Worm (Caenorhabditis elegans) whole organism, L3 larva: ENCODE results near the gene E04F6.15.

ENCODE experiments used
- R02D3.7 ChIP-seq: fragments of 150-350 bp; optimal IDR thresholded peaks from 2 replicates; lab custom pipeline; 2014; ENCODE audit warnings: missing biosample characterization, missing genetic modification characterization
- ZK546.5 ChIP-seq: sonication (generic microtip); optimal IDR thresholded peaks from 2 replicates; lab custom pipeline; 2017; ENCODE audit warnings: missing biosample characterization, missing genetic modification characterization
- ama-1 ChIP-seq: fragments of 150-350 bp; optimal IDR thresholded peaks from 2 replicates; lab custom pipeline; 2018
- ceh-16 ChIP-seq: sonication (generic microtip); optimal IDR thresholded peaks from 2 replicates; lab custom pipeline; 2017; ENCODE audit warnings: missing biosample characterization, missing genetic modification characterization
- ceh-82 ChIP-seq: fragments of 150-350 bp; optimal IDR thresholded peaks from 2 replicates; lab custom pipeline; 2014; ENCODE audit warnings: missing biosample characterization, missing genetic modification characterization
- egl-27 ChIP-seq: sonication (generic microtip); optimal IDR thresholded peaks from 4 replicates; lab custom pipeline; 2017; ENCODE audit warnings: missing biosample characterization, missing genetic modification reagents, missing genetic modification characterization
- elt-1 ChIP-seq: fragments of 150-350 bp; optimal IDR thresholded peaks from 2 replicates; lab custom pipeline; 2014; ENCODE audit warnings: missing biosample characterization, missing genetic modification characterization
- elt-2 ChIP-seq: sonication (generic microtip); optimal IDR thresholded peaks from 2 replicates; lab custom pipeline; 2016; ENCODE audit warnings: missing genetic modification reagents, mild to moderate bottlenecking, missing genetic modification characterization, missing compliant biosample characterization
- elt-3 ChIP-seq, 3 experiments: fragments of 150-350 bp in 1 of 3; sonication (generic microtip) in 2 of 3; optimal IDR thresholded peaks; 2 replicates in 2 of 3; 4 replicates in 1 of 3; lab custom pipeline; 2014 to 2017; ENCODE audit warnings: missing biosample characterization in 3 of 3, missing genetic modification characterization in 3 of 3
- eor-1 ChIP-seq, 2 experiments: fragments of 150-350 bp; optimal IDR thresholded peaks; 2 replicates each; lab custom pipeline; 2014 to 2018; ENCODE audit warnings: missing biosample characterization in 2 of 2, missing genetic modification characterization in 2 of 2
- fkh-10 ChIP-seq: sonication (generic microtip); optimal IDR thresholded peaks from 2 replicates; lab custom pipeline; 2017; ENCODE audit warnings: missing biosample characterization, missing genetic modification reagents, missing genetic modification characterization
- fkh-2 ChIP-seq: fragments of 150-350 bp; optimal IDR thresholded peaks from 2 replicates; lab custom pipeline; 2014; ENCODE audit warnings: missing biosample characterization, missing genetic modification reagents, missing genetic modification characterization
- fos-1 ChIP-seq: fragments of 150-350 bp; optimal IDR thresholded peaks from 2 replicates; lab custom pipeline; 2014; ENCODE audit warnings: missing biosample characterization, missing genetic modification characterization
- lin-15B ChIP-seq: fragments of 150-350 bp; optimal IDR thresholded peaks from 2 replicates; lab custom pipeline; 2014; ENCODE audit warnings: missing biosample characterization, missing genetic modification characterization
- lin-39 ChIP-seq: fragments of 150-350 bp; optimal IDR thresholded peaks from 2 replicates; lab custom pipeline; 2018; ENCODE audit warnings: missing biosample characterization, missing genetic modification reagents, missing genetic modification characterization
- lsy-12 ChIP-seq: sonication (generic microtip); optimal IDR thresholded peaks from 2 replicates; lab custom pipeline; 2016; ENCODE audit warnings: mild to moderate bottlenecking, missing genetic modification characterization, missing compliant biosample characterization
- mdl-1 ChIP-seq: fragments of 150-350 bp; optimal IDR thresholded peaks from 2 replicates; lab custom pipeline; 2014; ENCODE audit warnings: missing biosample characterization, missing genetic modification characterization
- nfya-1 ChIP-seq: sonication (generic microtip); optimal IDR thresholded peaks from 2 replicates; lab custom pipeline; 2017; ENCODE audit warnings: missing genetic modification characterization, mild to moderate bottlenecking, missing compliant biosample characterization, antibody characterized with exemption, moderate library complexity; ENCODE audit not compliant: insufficient read depth
- nhr-11 ChIP-seq: fragments of 150-350 bp; optimal IDR thresholded peaks from 2 replicates; lab custom pipeline; 2014; ENCODE audit warnings: missing biosample characterization, missing genetic modification characterization
- nhr-12 ChIP-seq: fragments of 150-350 bp; optimal IDR thresholded peaks from 2 replicates; lab custom pipeline; 2014; ENCODE audit warnings: missing biosample characterization, missing genetic modification characterization
- nhr-23 ChIP-seq: fragments of 150-350 bp; optimal IDR thresholded peaks from 2 replicates; lab custom pipeline; 2014; ENCODE audit warnings: missing biosample characterization, missing genetic modification reagents, missing genetic modification characterization
- nhr-25 ChIP-seq: sonication (generic microtip); optimal IDR thresholded peaks from 2 replicates; lab custom pipeline; 2017; ENCODE audit warnings: missing biosample characterization, missing genetic modification characterization
- nhr-28 ChIP-seq: fragments of 150-350 bp; optimal IDR thresholded peaks from 2 replicates; lab custom pipeline; 2014; ENCODE audit warnings: missing biosample characterization, missing genetic modification characterization
- nhr-43 ChIP-seq: sonication (generic microtip); optimal IDR thresholded peaks from 2 replicates; lab custom pipeline; 2016; ENCODE audit warnings: mild to moderate bottlenecking, missing genetic modification characterization, missing compliant biosample characterization; ENCODE audit not compliant: poor library complexity, severe bottlenecking
- nhr-77 ChIP-seq: fragments of 150-350 bp; optimal IDR thresholded peaks from 2 replicates; lab custom pipeline; 2014; ENCODE audit warnings: missing biosample characterization, missing genetic modification characterization
- pha-4 ChIP-seq: fragments of 150-350 bp; optimal IDR thresholded peaks from 2 replicates; lab custom pipeline; 2014; ENCODE audit warnings: missing biosample characterization, missing genetic modification reagents, missing genetic modification characterization
- pqm-1 ChIP-seq: fragments of 150-350 bp; optimal IDR thresholded peaks from 2 replicates; lab custom pipeline; 2017; ENCODE audit warnings: missing biosample characterization, missing genetic modification characterization, inconsistent platforms
- sea-2 ChIP-seq: fragments of 150-350 bp; sonication (generic microtip); optimal IDR thresholded peaks from 4 replicates; lab custom pipeline; 2014; ENCODE audit warnings: missing biosample characterization, missing genetic modification reagents, missing genetic modification characterization
- snpc-4 ChIP-seq: fragments of 150-350 bp; optimal IDR thresholded peaks from 2 replicates; lab custom pipeline; 2014; ENCODE audit warnings: missing biosample characterization, missing genetic modification characterization
- unc-62 ChIP-seq: fragments of 150-350 bp; sonication (generic microtip); optimal IDR thresholded peaks from 4 replicates; lab custom pipeline; 2014; ENCODE audit warnings: missing biosample characterization, missing genetic modification reagents, missing genetic modification characterization
- ztf-11 ChIP-seq: fragments of 150-350 bp; optimal IDR thresholded peaks from 2 replicates; lab custom pipeline; 2014; ENCODE audit warnings: missing biosample characterization, missing genetic modification characterization
- ztf-4 ChIP-seq: fragments of 150-350 bp; optimal IDR thresholded peaks from 2 replicates; lab custom pipeline; 2014; ENCODE audit warnings: missing biosample characterization, missing genetic modification characterization

E04F6.15 gene

ce11 chrII:7199308-7199707 lies 10.8 kb downstream of the E04F6.15 start, which contains the start of gene E04F6.6:
TSS of gene E04F6.6 (minus strand) at chrII:7199565.
- TF ChIP-seq nhr-25 (tag; lab: Kevin White, UChicago) (peak; percentile 16), pha-4 (tag; lab: Kevin White, UChicago) (no peak)

- TF ChIP-seq elt-2 (tag; lab: Kevin White, UChicago) (peak; percentile 8), pqm-1 (peak; percentile 8), fos-1 (tag; lab: Kevin White, UChicago) (no peak)
These were observed 12.7 kb downstream of the E04F6.15 start for ce11 chrII:7197434-7197833.

ce11 chrII:7196040-7196439 lies 14.0 kb downstream of the E04F6.15 start, which contains the start of gene maoc-1:
TSS of gene maoc-1 (plus strand) at chrII:7196276.
- TF ChIP-seq nhr-28 (tag; lab: Kevin White, UChicago) (no peak), snpc-4 (tag; lab: Kevin White, UChicago) (no peak), lsy-12 (tag; lab: Kevin White, UChicago) (no peak), pha-4 (tag; lab: Kevin White, UChicago) (peak; percentile 41), ZK546.5 (tag; lab: Kevin White, UChicago) (no peak), nhr-11 (tag; lab: Kevin White, UChicago) (no peak), elt-1 (tag; lab: Kevin White, UChicago) (no peak), nhr-23 (tag; lab: Kevin White, UChicago) (no peak), ceh-16 (tag; lab: Kevin White, UChicago) (no peak), eor-1 (tag; optimal IDR thresholded peaks at IDR 0.05; lab: Kevin White, UChicago) (no peak), lin-15B (tag; lab: Kevin White, UChicago) (no peak), unc-62 (GFP tag; lab: Kevin White, UChicago) (no peak), ztf-4 (tag; lab: Kevin White, UChicago) (no peak), elt-3 (tag; optimal IDR thresholded peaks at IDR 0.05; lab: Kevin White, UChicago) (no peak), lin-39 (tag; lab: Kevin White, UChicago) (no peak), mdl-1 (tag; lab: Kevin White, UChicago) (no peak), R02D3.7 (no peak), fkh-10 (GFP tag; lab: Kevin White, UChicago) (no peak), nhr-25 (tag; lab: Kevin White, UChicago) (no peak), ceh-82 (tag; lab: Kevin White, UChicago) (no peak), elt-2 (tag; lab: Kevin White, UChicago) (peak; percentile 69), pqm-1 (peak; percentile 74), ama-1 (no peak), ztf-11 (tag; lab: Kevin White, UChicago) (no peak), nfya-1 (tag; lab: Kevin White, UChicago) (no peak)

- TF ChIP-seq elt-2 (tag; lab: Kevin White, UChicago) = no peak
These were observed 14.5 kb downstream of the E04F6.15 start, which contains the start of gene acdh-12 for ce11 chrII:7195541-7195940. TSS of gene acdh-12 (minus strand) at chrII:7195641.

- TF ChIP-seq sea-2 (GFP tag; lab: Kevin White, UChicago) (no peak), ZK546.5 (tag; lab: Kevin White, UChicago) (no peak), nhr-77 (no peak), unc-62 (GFP tag; lab: Kevin White, UChicago) (no peak), ceh-16 (tag; lab: Kevin White, UChicago) (no peak), snpc-4 (tag; lab: Kevin White, UChicago) (no peak), eor-1 (tag; optimal IDR thresholded peaks at IDR 0.05; lab: Kevin White, UChicago) (no peak), ztf-4 (tag; lab: Kevin White, UChicago) (no peak), elt-1 (tag; lab: Kevin White, UChicago) (no peak), nhr-43 (no peak), lin-15B (tag; lab: Kevin White, UChicago) (no peak), elt-2 (tag; lab: Kevin White, UChicago) (no peak), nhr-12 (tag; lab: Kevin White, UChicago) (no peak), nhr-23 (tag; lab: Kevin White, UChicago) (no peak), nhr-11 (tag; lab: Kevin White, UChicago) (no peak), egl-27 (tag; lab: Kevin White, UChicago) (no peak), fkh-2 (no peak), fkh-10 (GFP tag; lab: Kevin White, UChicago) (no peak)
These were observed 21.0 kb downstream of the E04F6.15 start, which contains the start of gene E04F6.4 for ce11 chrII:7189120-7189519. TSS of gene E04F6.4 (plus strand) at chrII:7189420.
